Worm (Caenorhabditis elegans) whole organism, young adult: ENCODE data around the gene Y34B4A.7.

Source experiments
- B0019.2 ChIP-seq: fragments of 200-800 bp; sonication (Bioruptor generic); conservative IDR thresholded peaks from 2 replicates; pipeline ENCODE4 v1.3.6; 2022; ENCODE audit warnings: missing genetic modification reagents, missing genetic modification characterization, missing compliant biosample characterization
- C06A6.2 ChIP-seq: fragments of 200-800 bp; sonication (Bioruptor generic); conservative IDR thresholded peaks from 2 replicates; pipeline ENCODE4 v1.3.6; 2022; ENCODE audit warnings: missing genetic modification characterization, missing compliant biosample characterization
- C17E4.6 ChIP-seq: fragments of 200-800 bp; sonication (Bioruptor generic); IDR thresholded peaks from 2 replicates; pipeline ENCODE4 v1.3.6; 2022; ENCODE audit warnings: missing genetic modification reagents, missing genetic modification characterization, missing compliant biosample characterization
- F10E7.11 ChIP-seq: sonication (generic microtip); optimal IDR thresholded peaks from 2 replicates; lab custom pipeline; 2017; ENCODE audit warnings: mild to moderate bottlenecking, missing genetic modification characterization, moderate library complexity, missing compliant biosample characterization
- F33H1.4 ChIP-seq: fragments of 200-800 bp; sonication (Bioruptor generic); IDR thresholded peaks from 2 replicates; pipeline ENCODE4 v1.3.6; 2022; ENCODE audit warnings: missing genetic modification reagents, missing genetic modification characterization, missing compliant biosample characterization
- F39B2.1 ChIP-seq: fragments of 200-800 bp; sonication (Bioruptor generic); IDR thresholded peaks from 2 replicates; pipeline ENCODE4 v1.3.6; 2022; ENCODE audit warnings: missing genetic modification reagents, missing genetic modification characterization, missing compliant biosample characterization
- F52B5.7 ChIP-seq: sonication (generic microtip); optimal IDR thresholded peaks from 2 replicates; lab custom pipeline; 2016; ENCODE audit warnings: mild to moderate bottlenecking, missing genetic modification characterization, missing compliant biosample characterization
- F57A8.1 ChIP-seq: fragments of 200-800 bp; sonication (Bioruptor generic); optimal IDR thresholded peaks from 2 replicates; lab custom pipeline; 2018; ENCODE audit warnings: mild to moderate bottlenecking, missing genetic modification characterization, moderate library complexity, missing compliant biosample characterization
- F57C9.4 ChIP-seq: sonication (generic microtip); optimal IDR thresholded peaks from 2 replicates; lab custom pipeline; 2017; ENCODE audit warnings: mild to moderate bottlenecking, missing genetic modification characterization, missing compliant biosample characterization
- K11D2.4 ChIP-seq: fragments of 200-800 bp; sonication (Bioruptor generic); IDR thresholded peaks from 2 replicates; pipeline ENCODE4 v1.3.6; 2022; ENCODE audit warnings: missing genetic modification reagents, missing genetic modification characterization, missing compliant biosample characterization
- T07F8.4 ChIP-seq: sonication (generic microtip); optimal IDR thresholded peaks from 2 replicates; lab custom pipeline; 2016; ENCODE audit warnings: mild to moderate bottlenecking, missing genetic modification characterization, moderate library complexity, missing compliant biosample characterization
- T26A5.8 ChIP-seq: sonication (generic microtip); optimal IDR thresholded peaks from 2 replicates; lab custom pipeline; 2016; ENCODE audit warnings: missing genetic modification characterization, missing compliant biosample characterization
- Y56A3A.18 ChIP-seq: fragments of 200-800 bp; sonication (Bioruptor generic); IDR thresholded peaks from 2 replicates; pipeline ENCODE4 v1.3.6; 2022; ENCODE audit warnings: missing genetic modification reagents, missing genetic modification characterization, missing compliant biosample characterization
- aptf-2 ChIP-seq: fragments of 200-800 bp; sonication (Bioruptor generic); conservative IDR thresholded peaks from 2 replicates; pipeline ENCODE4 v1.3.6; 2022; ENCODE audit warnings: missing genetic modification reagents, missing genetic modification characterization, missing compliant biosample characterization
- ceh-100 ChIP-seq: fragments of 200-800 bp; sonication (Bioruptor generic); IDR thresholded peaks from 2 replicates; pipeline ENCODE4 v1.3.6; 2022; ENCODE audit warnings: missing genetic modification reagents, missing genetic modification characterization, missing compliant biosample characterization
- ceh-27 ChIP-seq: fragments of 200-800 bp; sonication (Bioruptor generic); optimal IDR thresholded peaks from 2 replicates; lab custom pipeline; 2018; ENCODE audit warnings: mild to moderate bottlenecking, missing genetic modification characterization, moderate library complexity, missing compliant biosample characterization
- ceh-79 ChIP-seq: sonication (generic microtip); optimal IDR thresholded peaks from 2 replicates; lab custom pipeline; 2017; ENCODE audit warnings: mild to moderate bottlenecking, missing genetic modification characterization, missing compliant biosample characterization
- chd-7 ChIP-seq: sonication (generic microtip); optimal IDR thresholded peaks from 2 replicates; lab custom pipeline; 2016; ENCODE audit warnings: mild to moderate bottlenecking, missing genetic modification characterization, moderate library complexity, missing compliant biosample characterization
- dox-1 ChIP-seq: fragments of 200-800 bp; sonication (Bioruptor generic); IDR thresholded peaks from 2 replicates; pipeline ENCODE4 v1.3.6; 2022; ENCODE audit warnings: missing genetic modification reagents, missing genetic modification characterization, missing compliant biosample characterization
- hmg-20 ChIP-seq: fragments of 200-800 bp; sonication (Bioruptor generic); IDR thresholded peaks from 2 replicates; pipeline ENCODE4 v1.3.6; 2022; ENCODE audit warnings: missing genetic modification reagents, missing genetic modification characterization, missing compliant biosample characterization
- hsf-1 ChIP-seq: fragments of 200-800 bp; sonication (Bioruptor generic); IDR thresholded peaks from 2 replicates; pipeline ENCODE4 v1.3.6; 2022; ENCODE audit warnings: missing genetic modification reagents, missing genetic modification characterization, missing compliant biosample characterization
- let-607 ChIP-seq, 2 experiments: fragments of 200-800 bp in 1 of 2; sonication (Bioruptor generic) in 1 of 2; sonication (generic microtip) in 1 of 2; optimal IDR thresholded peaks; 2 replicates each; lab custom pipeline; 2016 to 2018; ENCODE audit warnings: mild to moderate bottlenecking in 2 of 2, missing compliant biosample characterization in 2 of 2, missing genetic modification characterization in 2 of 2, moderate library complexity in 2 of 2, missing genotype in 1 of 2
- lin-40 ChIP-seq: sonication (generic microtip); optimal IDR thresholded peaks from 2 replicates; lab custom pipeline; 2016; ENCODE audit warnings: missing genetic modification characterization, mild to moderate bottlenecking, missing compliant biosample characterization, missing genotype, missing genetic modification reagents
- lsl-1 ChIP-seq: fragments of 200-800 bp; sonication (Bioruptor generic); optimal IDR thresholded peaks from 2 replicates; lab custom pipeline; 2018; ENCODE audit warnings: mild to moderate bottlenecking, missing genetic modification characterization, moderate library complexity, missing compliant biosample characterization
- lsy-27 ChIP-seq: sonication (generic microtip); optimal IDR thresholded peaks from 2 replicates; lab custom pipeline; 2017; ENCODE audit warnings: missing genetic modification characterization, mild to moderate bottlenecking, missing compliant biosample characterization, antibody characterized with exemption, missing genotype, borderline replicate concordance; ENCODE audit not compliant: insufficient read depth
- mxl-1 ChIP-seq: sonication (generic microtip); optimal IDR thresholded peaks from 2 replicates; lab custom pipeline; 2016; ENCODE audit warnings: missing genetic modification characterization, missing compliant biosample characterization
- nfyb-1 ChIP-seq: fragments of 200-800 bp; sonication (Bioruptor generic); IDR thresholded peaks from 2 replicates; pipeline ENCODE4 v1.3.6; 2022; ENCODE audit warnings: missing genetic modification reagents, missing genetic modification characterization, missing compliant biosample characterization
- nhr-120 ChIP-seq: fragments of 200-800 bp; sonication (Bioruptor generic); IDR thresholded peaks from 2 replicates; pipeline ENCODE4 v1.3.6; 2022; ENCODE audit warnings: missing genetic modification characterization, missing compliant biosample characterization
- nhr-80 ChIP-seq: sonication (generic microtip); optimal IDR thresholded peaks from 2 replicates; lab custom pipeline; 2016; ENCODE audit warnings: missing genetic modification characterization, missing compliant biosample characterization
- nhr-90 ChIP-seq: sonication (generic microtip); optimal IDR thresholded peaks from 2 replicates; lab custom pipeline; 2016; ENCODE audit warnings: missing genotype, mild to moderate bottlenecking, missing genetic modification characterization, missing compliant biosample characterization
- pbrm-1 ChIP-seq: fragments of 200-800 bp; sonication (Bioruptor generic); IDR thresholded peaks from 2 replicates; pipeline ENCODE4 v1.3.6; 2022; ENCODE audit warnings: missing genetic modification reagents, missing genetic modification characterization, missing compliant biosample characterization
- pha-4 ChIP-seq: fragments of 150-350 bp; sonication (generic microtip); optimal IDR thresholded peaks from 2 replicates; lab custom pipeline; 2014; ENCODE audit warnings: missing biosample characterization, missing genetic modification reagents, missing genetic modification characterization
- rec-8 ChIP-seq, 2 experiments: sonication (generic microtip); optimal IDR thresholded peaks; 2 replicates each; lab custom pipeline; 2016; ENCODE audit warnings: mild to moderate bottlenecking in 2 of 2, missing genetic modification characterization in 2 of 2, missing genetic modification reagents in 2 of 2, missing genotype in 2 of 2, missing biosample characterization in 1 of 2, missing compliant biosample characterization in 1 of 2, moderate library complexity in 1 of 2
- snpc-1.1 ChIP-seq: sonication (generic microtip); optimal IDR thresholded peaks from 2 replicates; lab custom pipeline; 2017; ENCODE audit warnings: missing genetic modification characterization, mild to moderate bottlenecking, missing compliant biosample characterization, antibody characterized with exemption, moderate library complexity, missing genotype, missing genetic modification reagents; ENCODE audit not compliant: insufficient read depth
- snpc-3.4 ChIP-seq: sonication (generic microtip); optimal IDR thresholded peaks from 2 replicates; lab custom pipeline; 2017; ENCODE audit warnings: missing genetic modification characterization, mild to moderate bottlenecking, missing compliant biosample characterization, antibody characterized with exemption, moderate library complexity, missing genotype, missing genetic modification reagents
- xnd-1 ChIP-seq: sonication (generic microtip); optimal IDR thresholded peaks from 2 replicates; lab custom pipeline; 2016; ENCODE audit warnings: missing genotype, missing genetic modification reagents, missing genetic modification characterization, missing compliant biosample characterization
- zim-3 ChIP-seq: sonication (generic microtip); optimal IDR thresholded peaks from 2 replicates; lab custom pipeline; 2017; ENCODE audit warnings: mild to moderate bottlenecking, missing genetic modification characterization, moderate library complexity, missing compliant biosample characterization
- ztf-3 ChIP-seq: fragments of 200-800 bp; sonication (Bioruptor generic); optimal IDR thresholded peaks from 2 replicates; lab custom pipeline; 2018; ENCODE audit warnings: mild to moderate bottlenecking, missing genetic modification characterization, missing compliant biosample characterization
- ztf-6 ChIP-seq: fragments of 200-800 bp; sonication (Bioruptor generic); IDR thresholded peaks from 2 replicates; pipeline ENCODE4 v1.3.6; 2022; ENCODE audit warnings: missing genetic modification reagents, missing genetic modification characterization, missing compliant biosample characterization

Y34B4A.7 gene

ce11 chrX:5255320-5255719, 11.2 kb downstream of the Y34B4A.7 start:
- TF ChIP-seq nhr-80 (tag; lab: Kevin White, UChicago) (peak; percentile 41), F39B2.1 (GFP tag; lab: Robert Waterston, UW) (no peak)

- TF ChIP-seq C06A6.2 (GFP tag; lab: Robert Waterston, UW) (no peak), nfyb-1 (no peak)
- TF ChIP-seq, all 124 proteins: peak for 0
Measured at ce11 chrX:5256999-5257398, 12.9 kb downstream of the Y34B4A.7 start, which contains the start of gene nspg-12. nspg-12 (plus strand) TSS chrX:5257299.

- TF ChIP-seq C17E4.6 (GFP tag; lab: Robert Waterston, UW) = no peak
- TF ChIP-seq F57C9.4 (tag; lab: Kevin White, UChicago) = no peak
- TF ChIP-seq dox-1 = no peak
- TF ChIP-seq ceh-27 = no peak
- no peak for TF ChIP-seq Y56A3A.18 (GFP tag; lab: Robert Waterston, UW)
Measured at ce11 chrX:5260389-5260788, 16.3 kb downstream of the Y34B4A.7 start.

- TF ChIP-seq zim-3 (tag; lab: Kevin White, UChicago) (no peak), nhr-80 (tag; lab: Kevin White, UChicago) (peak; percentile 47)
- TF ChIP-seq, all 124 proteins: peak for 1
Measured at ce11 chrX:5262033-5262432, 17.9 kb downstream of the Y34B4A.7 start.

ce11 chrX:5263585-5263984, 19.4 kb downstream of the Y34B4A.7 start:
- TF ChIP-seq lsl-1 (GFP tag; lab: Kevin White, UChicago) = no peak
- TF ChIP-seq lsy-27 (tag; lab: Kevin White, UChicago) = no peak
- TF ChIP-seq F57A8.1 = no peak
- no peak for TF ChIP-seq hsf-1
- no peak for TF ChIP-seq aptf-2
- TF ChIP-seq xnd-1 (tag; lab: Kevin White, UChicago) = no peak
- TF ChIP-seq dox-1 = no peak
- no peak for TF ChIP-seq pha-4 (tag; lab: Kevin White, UChicago)
- no peak for TF ChIP-seq lin-40 (tag; lab: Kevin White, UChicago)
- no peak for TF ChIP-seq ceh-79
- no peak for TF ChIP-seq hmg-20 (GFP tag; lab: Robert Waterston, UW)
- no peak for TF ChIP-seq ztf-6 (GFP tag; lab: Robert Waterston, UW)
- no peak for TF ChIP-seq T07F8.4

ce11 chrX:5264026-5264425, 19.9 kb downstream of the Y34B4A.7 start, which contains the start of gene Y34B4A.4:
Y34B4A.4 (plus strand) TSS chrX:5264326.
- TF ChIP-seq K11D2.4 (GFP tag; lab: Robert Waterston, UW) (no peak), mxl-1 (no peak), let-607 (tag; optimal IDR thresholded peaks at IDR 0.05; lab: Kevin White, UChicago) (no peak)
- TF ChIP-seq, all 124 proteins: peak for 0

ce11 chrX:5265356-5265755, 21.2 kb downstream of the Y34B4A.7 start:
- TF ChIP-seq B0019.2 (no peak), ztf-3 (GFP tag; lab: Kevin White, UChicago) (no peak), ceh-100 (no peak), snpc-1.1 (tag; lab: Kevin White, UChicago) (no peak), F10E7.11 (no peak), chd-7 (tag; lab: Kevin White, UChicago) (no peak), nhr-90 (tag; lab: Kevin White, UChicago) (no peak), snpc-3.4 (tag; lab: Kevin White, UChicago) (no peak), F52B5.7 (tag; lab: Kevin White, UChicago) (no peak), F33H1.4 (GFP tag; lab: Robert Waterston, UW) (no peak), pbrm-1 (no peak), rec-8 (tag; optimal IDR thresholded peaks at IDR 0.05; lab: Kevin White, UChicago) (no peak), nhr-120 (GFP tag; lab: Robert Waterston, UW) (no peak), F39B2.1 (GFP tag; lab: Robert Waterston, UW) (no peak), zim-3 (tag; lab: Kevin White, UChicago) (no peak), T07F8.4 (no peak), T26A5.8 (tag; lab: Kevin White, UChicago) (no peak)
